Fruit fly (Drosophila melanogaster): ENCODE results near the gene Plp.

Gene Plp

DNA sequence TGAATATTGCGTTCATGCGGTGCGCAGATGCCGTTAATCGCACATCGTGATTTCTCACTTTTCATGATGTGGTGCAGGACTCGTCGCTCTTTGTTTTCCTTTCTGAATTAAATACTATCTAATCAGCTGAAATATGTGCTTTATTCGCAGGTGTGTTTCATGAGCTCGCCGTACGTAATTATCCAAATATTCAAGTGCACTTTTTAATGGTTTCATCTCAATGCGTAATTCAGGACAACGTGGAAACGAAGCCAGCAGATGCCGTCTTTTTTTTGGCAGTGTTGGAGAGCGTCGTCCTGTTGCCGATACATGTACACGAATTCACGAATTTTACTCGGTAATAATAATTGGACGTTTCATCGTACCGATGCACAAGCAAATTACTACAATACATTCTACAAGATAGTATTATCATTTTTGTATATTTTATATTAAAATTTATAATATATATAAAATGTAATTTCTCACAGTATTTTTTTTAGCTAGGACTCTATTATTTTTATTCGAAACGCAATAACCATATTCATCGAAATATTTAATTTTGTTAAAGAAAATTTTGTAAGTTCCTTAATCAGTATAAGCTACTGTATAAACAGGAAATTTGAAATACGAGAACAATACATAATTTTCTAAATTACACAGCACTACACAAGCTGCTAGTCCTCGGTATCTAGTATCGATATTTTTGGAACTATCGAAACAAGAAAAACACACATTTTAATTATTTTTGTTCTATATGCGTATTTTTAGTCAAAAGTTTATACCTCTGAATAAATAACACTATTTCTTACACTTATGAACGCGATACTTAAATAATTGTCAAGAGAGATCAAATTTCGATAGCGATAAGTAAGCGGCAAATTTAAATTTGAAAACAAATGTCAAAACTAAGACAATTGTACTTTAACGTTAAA is 42.4 kb upstream of the Plp start, which contains the start of gene CG12316 (continued):
- TF ChIP-seq Dref (GFP tag; IDR thresholded peaks at IDR 0.05) (peak; percentile 71), btn (GFP tag; optimal IDR thresholded peaks at IDR 0.05) (peak; percentile 87), CG15479 (GFP tag; optimal IDR thresholded peaks at IDR 0.05) (peak; percentile 30), otp (GFP tag; IDR thresholded peaks at IDR 0.05) (peak; percentile 83; the same call in 2 of the 3 replicates), lmd (GFP tag; IDR thresholded peaks at IDR 0.05) (peak; percentile 88), CG4617 (GFP tag; optimal IDR thresholded peaks at IDR 0.05; ENCODE audit: borderline replicate concordance) (peak; percentile 71), Bteb2 (GFP tag; optimal IDR thresholded peaks at IDR 0.05) (peak; percentile 88), CG31224 (GFP tag; IDR thresholded peaks at IDR 0.05) (peak; percentile 75), ara (GFP tag; IDR thresholded peaks at IDR 0.05) (peak; percentile 88), ERR (GFP tag; optimal IDR thresholded peaks at IDR 0.05) (peak; percentile 87), trem (tag; optimal IDR thresholded peaks at IDR 0.05) (peak; percentile 91), Gug (GFP tag; IDR thresholded peaks at IDR 0.05) (peak; percentile 77), Oli (tag; optimal IDR thresholded peaks at IDR 0.05) (peak; percentile 91), CG17361 (GFP tag; IDR thresholded peaks at IDR 0.05) (peak; percentile 92)

DNA sequence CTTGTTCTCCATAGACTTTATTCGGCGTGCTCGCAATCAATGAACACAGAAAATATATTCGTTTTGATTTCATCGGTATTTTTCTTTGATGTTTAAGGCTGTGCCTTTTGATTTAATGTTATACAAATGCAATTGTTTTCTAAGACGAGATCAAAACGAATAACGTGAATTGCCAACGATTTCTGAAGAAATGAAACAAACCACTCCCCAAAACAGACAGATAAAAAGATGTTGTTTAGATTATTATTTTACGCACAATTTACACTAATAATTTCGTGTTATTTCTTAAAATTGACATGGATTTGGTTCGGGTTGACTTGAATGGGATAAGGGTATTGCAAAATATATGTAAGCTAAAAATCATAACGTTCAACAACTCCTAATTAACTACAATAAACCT is 36.8 kb upstream of the Plp start, which contains the start of gene CG13457:
TSS of gene CG13457 (minus strand) at position 101 of the 400 bp plus-strand sequence.
- no peak for TF ChIP-seq bsh (GFP tag; optimal IDR thresholded peaks at IDR 0.05)
- TF ChIP-seq zf30C (GFP tag; optimal IDR thresholded peaks at IDR 0.05), result no peak
- TF ChIP-seq Rx (GFP tag; IDR thresholded peaks at IDR 0.05), result no peak
- TF ChIP-seq Atf6 (GFP tag; IDR thresholded peaks at IDR 0.05), result no peak
- no peak for TF ChIP-seq Trl (optimal IDR thresholded peaks at IDR 0.05)
- TF ChIP-seq Trl (GFP tag; optimal IDR thresholded peaks at IDR 0.05), result no peak
- TF ChIP-seq Eip74EF (GFP tag; optimal IDR thresholded peaks at IDR 0.05), result no peak
- TF ChIP-seq CG7556 (GFP tag; optimal IDR thresholded peaks at IDR 0.05), result no peak
- TF ChIP-seq MBD-R2 (GFP tag; IDR thresholded peaks at IDR 0.05), result no peak
- TF ChIP-seq ind (GFP tag; optimal IDR thresholded peaks at IDR 0.05), result no peak
- TF ChIP-seq Bdp1 (GFP tag; optimal IDR thresholded peaks at IDR 0.05), result no peak
- no peak for TF ChIP-seq Ada2b (GFP tag; IDR thresholded peaks at IDR 0.05)
- TF ChIP-seq CG9215 (GFP tag; IDR thresholded peaks at IDR 0.05), result no peak
- no peak for TF ChIP-seq sug (tag; optimal IDR thresholded peaks at IDR 0.05)
- TF ChIP-seq E2f2 (GFP tag; IDR thresholded peaks at IDR 0.05), result no peak
- no peak for TF ChIP-seq corto (GFP tag; optimal IDR thresholded peaks at IDR 0.05)
- TF ChIP-seq CG6683 (GFP tag; optimal IDR thresholded peaks at IDR 0.05), result no peak
- no peak for TF ChIP-seq Usf (GFP tag; optimal IDR thresholded peaks at IDR 0.05)
- TF ChIP-seq sima (GFP tag; optimal IDR thresholded peaks at IDR 0.05), result no peak

dm6 chr3L:15125717-15126116 is 31.2 kb upstream of the Plp start:
- TF ChIP-seq bigmax (GFP tag; optimal IDR thresholded peaks at IDR 0.05) (no peak), Hr78 (GFP tag; optimal IDR thresholded peaks at IDR 0.05) (peak in 1 of 2 experiments; percentile 0), CG10543 (GFP tag; optimal IDR thresholded peaks at IDR 0.05) (no peak), CG1602 (GFP tag; optimal IDR thresholded peaks at IDR 0.05) (no peak), dmrt11E (tag; optimal IDR thresholded peaks at IDR 0.05) (peak; percentile 2), lola (GFP tag; optimal IDR thresholded peaks at IDR 0.05) (peak in 1 of 3 experiments; percentile 24), sens (GFP tag) (peak; percentile 82)

All from whole organism, embryonic.